Worm (Caenorhabditis elegans) whole organism, L1 larva: ENCODE data around the gene F53H4.3.

Experiments used
- C34B4.2 ChIP-seq: sonication (generic microtip); optimal IDR thresholded peaks from 2 replicates; lab custom pipeline; 2017; ENCODE audit warnings: mild to moderate bottlenecking, missing genetic modification characterization, missing compliant biosample characterization
- F16B12.6 ChIP-seq: fragments of 150-350 bp; optimal IDR thresholded peaks from 2 replicates; lab custom pipeline; 2014; ENCODE audit warnings: missing biosample characterization, missing genetic modification characterization
- aha-1 ChIP-seq: fragments of 150-350 bp; optimal IDR thresholded peaks from 2 replicates; lab custom pipeline; 2014; ENCODE audit warnings: missing biosample characterization, missing genetic modification characterization
- ama-1 ChIP-seq: fragments of 150-350 bp; optimal IDR thresholded peaks from 2 replicates; lab custom pipeline; 2014
- blmp-1 ChIP-seq: fragments of 150-350 bp; optimal IDR thresholded peaks from 2 replicates; lab custom pipeline; 2014; ENCODE audit warnings: missing biosample characterization, missing genetic modification characterization
- ceh-8 ChIP-seq: fragments of 200-800 bp; sonication (Bioruptor generic); optimal IDR thresholded peaks from 2 replicates; lab custom pipeline; 2018; ENCODE audit warnings: mild to moderate bottlenecking, missing genetic modification characterization, moderate library complexity, missing compliant biosample characterization
- ceh-88 ChIP-seq: fragments of 200-800 bp; sonication (Bioruptor generic); IDR thresholded peaks from 2 replicates; pipeline ENCODE4 v1.3.6; 2022; ENCODE audit warnings: missing genetic modification characterization, missing compliant biosample characterization
- ceh-90 ChIP-seq: sonication (generic microtip); optimal IDR thresholded peaks from 2 replicates; lab custom pipeline; 2016; ENCODE audit warnings: missing genetic modification characterization, missing compliant biosample characterization
- efl-1 ChIP-seq, 4 experiments: fragments of 150-350 bp; optimal IDR thresholded peaks in 3 of 4; peaks in 1 of 4; 1 replicate in 1 of 4; 2 replicates in 3 of 4; lab custom pipeline; 2014; ENCODE audit warnings: missing biosample characterization in 2 of 4, missing genetic modification characterization in 2 of 4, missing genetic modification reagents in 2 of 4
- elt-2 ChIP-seq: sonication (generic microtip); optimal IDR thresholded peaks from 2 replicates; lab custom pipeline; 2016; ENCODE audit warnings: missing genetic modification characterization, mild to moderate bottlenecking, inconsistent platforms, missing compliant biosample characterization, missing genetic modification reagents
- elt-3 ChIP-seq, 6 experiments: fragments of 150-350 bp in 1 of 6; sonication (generic microtip); optimal IDR thresholded peaks; 2 replicates each; lab custom pipeline; 2017 to 2018; ENCODE audit warnings: missing biosample characterization in 6 of 6, missing genetic modification characterization in 6 of 6, inconsistent platforms in 1 of 6
- fkh-4 ChIP-seq: sonication (generic microtip); optimal IDR thresholded peaks from 2 replicates; lab custom pipeline; 2016; ENCODE audit warnings: missing compliant biosample characterization, missing genetic modification characterization, borderline replicate concordance
- fkh-8 ChIP-seq: sonication (generic microtip); optimal IDR thresholded peaks from 2 replicates; lab custom pipeline; 2016; ENCODE audit warnings: mild to moderate bottlenecking, missing genetic modification characterization, missing compliant biosample characterization
- fos-1 ChIP-seq: fragments of 150-350 bp; optimal IDR thresholded peaks from 2 replicates; lab custom pipeline; 2014; ENCODE audit warnings: missing biosample characterization, missing genetic modification characterization
- hpl-2 ChIP-seq: fragments of 150-350 bp; optimal IDR thresholded peaks from 2 replicates; lab custom pipeline; 2014; ENCODE audit warnings: missing biosample characterization, missing genetic modification reagents, missing genetic modification characterization
- isw-1 ChIP-seq: fragments of 200-800 bp; sonication (Bioruptor generic); IDR thresholded peaks from 2 replicates; pipeline ENCODE4 v1.3.6; 2022; ENCODE audit warnings: missing genetic modification characterization, missing compliant biosample characterization
- lin-13 ChIP-seq: fragments of 150-350 bp; optimal IDR thresholded peaks from 2 replicates; lab custom pipeline; 2014; ENCODE audit warnings: missing biosample characterization, missing genetic modification reagents, missing genetic modification characterization
- lin-14 ChIP-seq: fragments of 200-800 bp; sonication (Bioruptor generic); optimal IDR thresholded peaks from 2 replicates; lab custom pipeline; 2018; ENCODE audit warnings: mild to moderate bottlenecking, missing genetic modification characterization, moderate library complexity, missing compliant biosample characterization
- lin-35 ChIP-seq, 2 experiments: fragments of 150-350 bp; optimal IDR thresholded peaks; 2 replicates each; lab custom pipeline; 2014; ENCODE audit warnings: missing biosample characterization in 2 of 2, missing genetic modification characterization in 2 of 2, missing genetic modification reagents in 2 of 2
- lir-3 ChIP-seq: sonication (generic microtip); optimal IDR thresholded peaks from 2 replicates; lab custom pipeline; 2016; ENCODE audit warnings: mild to moderate bottlenecking, missing genetic modification characterization, moderate library complexity, missing compliant biosample characterization; ENCODE audit not compliant: poor library complexity
- lsy-2 ChIP-seq, 2 experiments: fragments of 150-350 bp; optimal IDR thresholded peaks; 2 replicates each; lab custom pipeline; 2014; ENCODE audit warnings: missing biosample characterization in 2 of 2, missing genetic modification characterization in 2 of 2
- nhr-11 ChIP-seq: fragments of 150-350 bp; optimal IDR thresholded peaks from 2 replicates; lab custom pipeline; 2014; ENCODE audit warnings: missing biosample characterization, missing genetic modification characterization
- nhr-12 ChIP-seq: sonication (generic microtip); optimal IDR thresholded peaks from 2 replicates; lab custom pipeline; 2017; ENCODE audit warnings: missing biosample characterization, missing genetic modification characterization
- nhr-19 ChIP-seq: fragments of 200-800 bp; sonication (Bioruptor generic); conservative IDR thresholded peaks from 2 replicates; pipeline ENCODE4 v1.3.6; 2022; ENCODE audit warnings: missing genetic modification characterization, missing compliant biosample characterization
- nhr-20 ChIP-seq: sonication (generic microtip); optimal IDR thresholded peaks from 2 replicates; lab custom pipeline; 2016; ENCODE audit warnings: mild to moderate bottlenecking, missing genetic modification characterization, missing compliant biosample characterization
- nhr-237 ChIP-seq: fragments of 150-350 bp; optimal IDR thresholded peaks from 2 replicates; lab custom pipeline; 2014; ENCODE audit warnings: missing biosample characterization, missing genetic modification characterization
- nhr-28 ChIP-seq: fragments of 150-350 bp; optimal IDR thresholded peaks from 2 replicates; lab custom pipeline; 2014; ENCODE audit warnings: missing biosample characterization, missing genetic modification characterization
- nhr-71 ChIP-seq: sonication (generic microtip); optimal IDR thresholded peaks from 2 replicates; lab custom pipeline; 2016; ENCODE audit warnings: mild to moderate bottlenecking, missing genetic modification characterization, moderate library complexity, missing compliant biosample characterization
- nhr-76 ChIP-seq: sonication (generic microtip); optimal IDR thresholded peaks from 2 replicates; lab custom pipeline; 2017; ENCODE audit warnings: missing biosample characterization, missing genetic modification characterization
- sox-4 ChIP-seq: sonication (generic microtip); optimal IDR thresholded peaks from 2 replicates; lab custom pipeline; 2016; ENCODE audit warnings: missing genetic modification characterization, missing compliant biosample characterization
- tlp-1 ChIP-seq: fragments of 150-350 bp; optimal IDR thresholded peaks from 2 replicates; lab custom pipeline; 2014; ENCODE audit warnings: missing biosample characterization, missing genetic modification characterization
- unc-30 ChIP-seq: sonication (generic microtip); optimal IDR thresholded peaks from 2 replicates; lab custom pipeline; 2017; ENCODE audit warnings: missing biosample characterization, missing genetic modification characterization
- unc-86 ChIP-seq: sonication (generic microtip); optimal IDR thresholded peaks from 2 replicates; lab custom pipeline; 2016; ENCODE audit warnings: missing genetic modification characterization, missing compliant biosample characterization
- vab-15 ChIP-seq: sonication (generic microtip); optimal IDR thresholded peaks from 2 replicates; lab custom pipeline; 2017; ENCODE audit warnings: missing genotype, mild to moderate bottlenecking, missing genetic modification characterization, missing compliant biosample characterization
- zag-1 ChIP-seq: fragments of 150-350 bp; optimal IDR thresholded peaks from 2 replicates; lab custom pipeline; 2014; ENCODE audit warnings: missing biosample characterization, missing genetic modification characterization
- ztf-4 ChIP-seq: fragments of 150-350 bp; optimal IDR thresholded peaks from 2 replicates; lab custom pipeline; 2014; ENCODE audit warnings: missing biosample characterization, missing genetic modification characterization

Gene F53H4.3

ce11 chrX:15849397-15849935, 37.9 kb downstream of the F53H4.3 start, which contains the start of gene acl-1 (continued):
- TF ChIP-seq fkh-4 (peak; percentile 90), ama-1 (no peak), nhr-71 (tag; lab: Kevin White, UChicago) (peak; percentile 95), fkh-8 (tag; lab: Kevin White, UChicago) (peak; percentile 86), vab-15 (tag; lab: Kevin White, UChicago) (peak; percentile 71), blmp-1 (tag; lab: Kevin White, UChicago) (peak; percentile 10), hpl-2 (GFP tag; lab: Kevin White, UChicago) (no peak), sox-4 (tag; lab: Kevin White, UChicago) (peak; percentile 90), fos-1 (tag; lab: Kevin White, UChicago) (peak; percentile 12), ceh-90 (peak; percentile 85), C34B4.2 (tag; lab: Kevin White, UChicago) (no peak), lin-13 (GFP tag; lab: Kevin White, UChicago) (peak; percentile 56), ztf-4 (tag; lab: Kevin White, UChicago) (peak; percentile 5)

ce11 chrX:15848867-15849266, 38.5 kb downstream of the F53H4.3 start:
- TF ChIP-seq nhr-11 (tag; lab: Kevin White, UChicago) (no peak), nhr-12 (tag; lab: Kevin White, UChicago) (no peak), unc-86 (tag; lab: Kevin White, UChicago) (no peak), lir-3 (tag; lab: Kevin White, UChicago) (no peak), lin-14 (GFP tag; lab: Kevin White, UChicago) (no peak), fkh-8 (tag; lab: Kevin White, UChicago) (no peak), nhr-76 (tag; lab: Kevin White, UChicago) (no peak), nhr-19 (no peak), zag-1 (tag; lab: Kevin White, UChicago) (no peak), nhr-237 (tag; lab: Kevin White, UChicago) (no peak), ceh-88 (GFP tag; lab: Robert Waterston, UW) (no peak), isw-1 (GFP tag; lab: Robert Waterston, UW) (no peak), unc-30 (no peak), ztf-4 (tag; lab: Kevin White, UChicago) (no peak)

- TF ChIP-seq efl-1 (optimal IDR thresholded peaks at IDR 0.05; lab: Kevin White, UChicago) (no peak), efl-1 (GFP tag; optimal IDR thresholded peaks at IDR 0.05 in 1 of 2; lab: Kevin White, UChicago) (peak in 1 of 2 experiments; percentile 41), tlp-1 (tag; lab: Kevin White, UChicago) (no peak), nhr-71 (tag; lab: Kevin White, UChicago) (peak; percentile 8), aha-1 (tag; lab: Kevin White, UChicago) (no peak), nhr-20 (peak; percentile 19), elt-2 (peak; percentile 54), lin-35 (GFP tag; optimal IDR thresholded peaks at IDR 0.05; lab: Kevin White, UChicago) (peak in 1 of 2 experiments; percentile 29), blmp-1 (tag; lab: Kevin White, UChicago) (peak; percentile 66), nhr-28 (no peak), lsy-2 (tag; optimal IDR thresholded peaks at IDR 0.05; lab: Kevin White, UChicago) (peak in 1 of 2 experiments; percentile 38), elt-3 (tag; optimal IDR thresholded peaks at IDR 0.05; lab: Kevin White, UChicago) (peak in 1 of 6 experiments; percentile 69)
Measured at ce11 chrX:15847543-15848087, 39.8 kb downstream of the F53H4.3 start, which contains the start of gene F59F4.3. Gene F59F4.3, minus strand, starts transcription at chrX:15847593.

- TF ChIP-seq elt-2 (peak; percentile 48), ceh-8 (GFP tag; lab: Kevin White, UChicago) (no peak), lin-35 (GFP tag; optimal IDR thresholded peaks at IDR 0.05; lab: Kevin White, UChicago) (peak in 1 of 2 experiments; percentile 15), F16B12.6 (tag; lab: Kevin White, UChicago) (no peak), aha-1 (tag; lab: Kevin White, UChicago) (no peak), nhr-237 (tag; lab: Kevin White, UChicago) (no peak)
- TF ChIP-seq, all 84 proteins: peak for 2
Measured at ce11 chrX:15846552-15846951, 40.8 kb downstream of the F53H4.3 start.
